Worm (Caenorhabditis elegans) whole organism, late embryonic: ENCODE measurements around the gene C07H4.1.

Source experiments
- ama-1 ChIP-seq: fragments of 150-350 bp; optimal IDR thresholded peaks from 2 replicates; lab custom pipeline; 2014
- dve-1 ChIP-seq: sonication (generic microtip); optimal IDR thresholded peaks from 2 replicates; lab custom pipeline; 2017; ENCODE audit warnings: antibody characterized with exemption, mild to moderate bottlenecking, missing genetic modification characterization, missing compliant biosample characterization
- nhr-11 ChIP-seq: fragments of 150-350 bp; optimal IDR thresholded peaks from 2 replicates; lab custom pipeline; 2014; ENCODE audit warnings: missing biosample characterization, missing genetic modification characterization
- npax-4 ChIP-seq: sonication (generic microtip); optimal IDR thresholded peaks from 2 replicates; lab custom pipeline; 2016; ENCODE audit warnings: missing genetic modification characterization, missing compliant biosample characterization

ce11 chrII:9114972-9115371, 21.5 kb upstream of the C07H4.1 start:
- no peak for TF ChIP-seq dve-1 (tag; lab: Kevin White, UChicago)
- TF ChIP-seq ama-1 (lab: Kevin White, UChicago) = no peak
- no peak for TF ChIP-seq nhr-11 (tag; lab: Kevin White, UChicago)
- no peak for TF ChIP-seq npax-4
